Fruit fly (Drosophila melanogaster) S2 (cell line): ENCODE data around the gene CG9922.

Experiments
- CG8478 ChIP-seq: fragments of >200 bp; optimal IDR thresholded peaks from 2 replicates; lab custom pipeline; 2018
- CTCF ChIP-seq, 2 experiments: fragments of >200 bp; optimal IDR thresholded peaks; 2 replicates each; lab custom pipeline; 2018

Gene CG9922

dm6 chr3R:14020345-14021001, 15.7 kb downstream of the CG9922 start:
- TF ChIP-seq CTCF (optimal IDR thresholded peaks at IDR 0.05; lab: Kevin White, UChicago) (no peak), CG8478 (lab: Kevin White, UChicago) (no peak)

- TF ChIP-seq CG8478 (lab: Kevin White, UChicago) (no peak), CTCF (optimal IDR thresholded peaks at IDR 0.05; lab: Kevin White, UChicago) (no peak)
Observed at dm6 chr3R:14019407-14020050, 16.7 kb downstream of the CG9922 start.

- TF ChIP-seq CG8478 (lab: Kevin White, UChicago): no peak
- TF ChIP-seq CTCF (optimal IDR thresholded peaks at IDR 0.05; lab: Kevin White, UChicago): no peak
Observed at dm6 chr3R:14018430-14018786, 17.8 kb downstream of the CG9922 start.

- TF ChIP-seq CTCF (optimal IDR thresholded peaks at IDR 0.05; lab: Kevin White, UChicago) (peak; percentile 26 to 48), CG8478 (lab: Kevin White, UChicago) (no peak)
Observed at dm6 chr3R:14017640-14018429, 18.4 kb downstream of the CG9922 start.

dm6 chr3R:14016758-14017406, 19.3 kb downstream of the CG9922 start:
- TF ChIP-seq CTCF (optimal IDR thresholded peaks at IDR 0.05; lab: Kevin White, UChicago) (no peak), CG8478 (lab: Kevin White, UChicago) (no peak)

dm6 chr3R:14014580-14014979, 21.6 kb downstream of the CG9922 start:
- TF ChIP-seq CTCF (optimal IDR thresholded peaks at IDR 0.05; lab: Kevin White, UChicago) (no peak), CG8478 (lab: Kevin White, UChicago) (no peak)

- TF ChIP-seq CG8478 (lab: Kevin White, UChicago) (no peak), CTCF (optimal IDR thresholded peaks at IDR 0.05; lab: Kevin White, UChicago) (no peak)
Observed at dm6 chr3R:14013827-14014488, 22.2 kb downstream of the CG9922 start.

- TF ChIP-seq CTCF (optimal IDR thresholded peaks at IDR 0.05; lab: Kevin White, UChicago): no peak
- TF ChIP-seq CG8478 (lab: Kevin White, UChicago): no peak
Observed at dm6 chr3R:14012478-14013146, 23.6 kb downstream of the CG9922 start.

dm6 chr3R:14011629-14012028, 24.6 kb downstream of the CG9922 start:
- TF ChIP-seq CG8478 (lab: Kevin White, UChicago) (no peak), CTCF (optimal IDR thresholded peaks at IDR 0.05; lab: Kevin White, UChicago) (no peak)

dm6 chr3R:14011175-14011574, 25.0 kb downstream of the CG9922 start:
- TF ChIP-seq CG8478 (lab: Kevin White, UChicago): no peak
- no peak for TF ChIP-seq CTCF (optimal IDR thresholded peaks at IDR 0.05; lab: Kevin White, UChicago)

dm6 chr3R:14009643-14010042, 26.6 kb downstream of the CG9922 start:
- TF ChIP-seq CG8478 (lab: Kevin White, UChicago) (no peak), CTCF (optimal IDR thresholded peaks at IDR 0.05; lab: Kevin White, UChicago) (no peak)

dm6 chr3R:14008854-14009253, 27.3 kb downstream of the CG9922 start:
- TF ChIP-seq CTCF (optimal IDR thresholded peaks at IDR 0.05; lab: Kevin White, UChicago) (no peak), CG8478 (lab: Kevin White, UChicago) (no peak)

dm6 chr3R:14007550-14007949, 28.6 kb downstream of the CG9922 start:
- TF ChIP-seq CG8478 (lab: Kevin White, UChicago): no peak
- TF ChIP-seq CTCF (optimal IDR thresholded peaks at IDR 0.05; lab: Kevin White, UChicago): no peak

dm6 chr3R:14006893-14007255, 29.3 kb downstream of the CG9922 start:
- TF ChIP-seq CTCF (optimal IDR thresholded peaks at IDR 0.05; lab: Kevin White, UChicago): no peak
- no peak for TF ChIP-seq CG8478 (lab: Kevin White, UChicago)
